Worm (Caenorhabditis elegans) whole organism, L4/young adult: ENCODE results near the gene dvc-1.

Source experiments
- W03F9.2 ChIP-seq: fragments of 150-350 bp; optimal IDR thresholded peaks from 2 replicates; lab custom pipeline; 2014; ENCODE audit warnings: missing biosample characterization, missing genetic modification characterization
- dao-5 ChIP-seq: sonication (generic microtip); optimal IDR thresholded peaks from 2 replicates; lab custom pipeline; 2016; ENCODE audit warnings: missing genotype, missing genetic modification characterization, moderate library complexity, missing compliant biosample characterization
- him-1 ChIP-seq: sonication (generic microtip); optimal IDR thresholded peaks from 2 replicates; lab custom pipeline; 2016; ENCODE audit warnings: missing genotype, missing genetic modification reagents, missing genetic modification characterization, missing compliant biosample characterization

DNA sequence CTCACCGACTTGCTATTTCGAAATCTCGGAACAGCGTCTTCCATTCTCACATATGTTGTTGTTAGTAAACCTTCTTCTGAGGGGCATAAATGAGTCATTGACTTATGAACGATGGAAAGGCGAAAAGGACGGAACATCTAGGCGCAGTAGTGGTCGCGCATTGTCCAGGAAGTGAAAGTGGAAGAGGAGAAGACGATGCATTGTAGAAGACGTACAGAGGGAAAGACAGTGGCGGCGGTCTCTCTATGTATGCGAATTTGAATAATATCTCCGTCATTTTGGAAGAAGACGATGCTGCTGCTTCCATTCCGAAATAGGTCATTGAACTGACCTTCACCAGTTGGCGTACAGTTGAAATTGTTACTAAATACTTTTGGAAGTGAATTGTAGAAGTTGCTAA lies 41.0 kb downstream of the dvc-1 start:
- TF ChIP-seq him-1 (tag; lab: Kevin White, UChicago) = no peak
- no peak for TF ChIP-seq W03F9.2 (tag; lab: Kevin White, UChicago)
- no peak for TF ChIP-seq dao-5 (tag; lab: Kevin White, UChicago)
